Worm (Caenorhabditis elegans) whole organism, young adult: ENCODE data around the gene F42F12.11.

Experiments
- F37B4.10 ChIP-seq: fragments of 200-800 bp; sonication (Bioruptor generic); IDR thresholded peaks from 2 replicates; pipeline ENCODE4 v1.3.6; 2022; ENCODE audit warnings: missing genetic modification characterization, missing compliant biosample characterization
- F39B2.1 ChIP-seq: fragments of 200-800 bp; sonication (Bioruptor generic); IDR thresholded peaks from 2 replicates; pipeline ENCODE4 v1.3.6; 2022; ENCODE audit warnings: missing genetic modification reagents, missing genetic modification characterization, missing compliant biosample characterization
- T07F8.4 ChIP-seq: sonication (generic microtip); optimal IDR thresholded peaks from 2 replicates; lab custom pipeline; 2016; ENCODE audit warnings: mild to moderate bottlenecking, missing genetic modification characterization, moderate library complexity, missing compliant biosample characterization
- T26A5.8 ChIP-seq: sonication (generic microtip); optimal IDR thresholded peaks from 2 replicates; lab custom pipeline; 2016; ENCODE audit warnings: missing genetic modification characterization, missing compliant biosample characterization
- ama-1 ChIP-seq, 3 experiments: fragments of 150-350 bp in 1 of 3; sonication (generic microtip) in 2 of 3; optimal IDR thresholded peaks; 2 replicates each; lab custom pipeline; 2014 to 2018; ENCODE audit warnings: missing biosample characterization in 2 of 3, missing genetic modification characterization in 2 of 3, missing genetic modification reagents in 2 of 3
- efl-1 ChIP-seq: fragments of 150-350 bp; optimal IDR thresholded peaks from 2 replicates; lab custom pipeline; 2014; ENCODE audit warnings: missing biosample characterization, missing genetic modification reagents, missing genetic modification characterization
- madf-3 ChIP-seq: fragments of 200-800 bp; sonication (Bioruptor generic); IDR thresholded peaks from 2 replicates; pipeline ENCODE4 v1.3.6; 2022; ENCODE audit warnings: missing genetic modification reagents, missing genetic modification characterization, missing compliant biosample characterization
- madf-8 ChIP-seq: fragments of 200-800 bp; sonication (Bioruptor generic); conservative IDR thresholded peaks from 2 replicates; pipeline ENCODE4 v1.3.6; 2022; ENCODE audit warnings: missing genetic modification reagents, missing genetic modification characterization, missing compliant biosample characterization
- nhr-90 ChIP-seq: sonication (generic microtip); optimal IDR thresholded peaks from 2 replicates; lab custom pipeline; 2016; ENCODE audit warnings: missing genotype, mild to moderate bottlenecking, missing genetic modification characterization, missing compliant biosample characterization
- sea-2 ChIP-seq: fragments of 200-800 bp; sonication (Bioruptor generic); IDR thresholded peaks from 2 replicates; pipeline ENCODE4 v1.3.6; 2022; ENCODE audit warnings: missing genetic modification characterization, missing compliant biosample characterization
- snpc-4 ChIP-seq, 5 experiments: fragments of 150-350 bp in 1 of 5; sonication (generic microtip) in 4 of 5; optimal IDR thresholded peaks; 2 replicates each; lab custom pipeline; 2014 to 2018; ENCODE audit warnings: missing genetic modification characterization in 5 of 5, missing biosample characterization in 3 of 5, antibody characterized with exemption in 2 of 5, mild to moderate bottlenecking in 2 of 5, missing compliant biosample characterization in 2 of 5, missing genotype in 2 of 5, moderate library complexity in 2 of 5, missing genetic modification reagents in 1 of 5
- unc-130 ChIP-seq: sonication (generic microtip); optimal IDR thresholded peaks from 2 replicates; lab custom pipeline; 2016; ENCODE audit warnings: missing genetic modification reagents, missing genetic modification characterization, missing compliant biosample characterization
- unc-62 ChIP-seq: fragments of 150-350 bp; optimal IDR thresholded peaks from 2 replicates; lab custom pipeline; 2014; ENCODE audit warnings: missing biosample characterization, missing genetic modification reagents, missing genetic modification characterization
- zim-3 ChIP-seq: sonication (generic microtip); optimal IDR thresholded peaks from 2 replicates; lab custom pipeline; 2017; ENCODE audit warnings: mild to moderate bottlenecking, missing genetic modification characterization, moderate library complexity, missing compliant biosample characterization

- no peak for TF ChIP-seq sea-2
- no peak for TF ChIP-seq efl-1 (GFP tag; lab: Kevin White, UChicago)
- no peak for TF ChIP-seq F37B4.10 (GFP tag; lab: Robert Waterston, UW)
- TF ChIP-seq F39B2.1 (GFP tag; lab: Robert Waterston, UW), result no peak
- TF ChIP-seq ama-1 (optimal IDR thresholded peaks at IDR 0.05; lab: Kevin White, UChicago), result no peak
- TF ChIP-seq ama-1 (GFP tag; optimal IDR thresholded peaks at IDR 0.05; lab: Kevin White, UChicago), result no peak
- TF ChIP-seq zim-3, result no peak
- no peak for TF ChIP-seq T07F8.4 (tag; lab: Kevin White, UChicago)
- no peak for TF ChIP-seq nhr-90 (tag; lab: Kevin White, UChicago)
- no peak for TF ChIP-seq snpc-4 (GFP tag; optimal IDR thresholded peaks at IDR 0.05; lab: Kevin White, UChicago)
- TF ChIP-seq snpc-4 (tag; optimal IDR thresholded peaks at IDR 0.05; lab: Kevin White, UChicago), result no peak
- TF ChIP-seq unc-62 (GFP tag; lab: Kevin White, UChicago), result no peak
- no peak for TF ChIP-seq madf-3 (GFP tag; lab: Robert Waterston, UW)
- TF ChIP-seq unc-130 (GFP tag; lab: Kevin White, UChicago), result no peak
- TF ChIP-seq madf-8 (GFP tag; lab: Robert Waterston, UW), result no peak
- TF ChIP-seq T26A5.8 (tag; lab: Kevin White, UChicago), result no peak
Measured at ce11 chrX:12357127-12357526, 10.3 kb downstream of the F42F12.11 start, which contains the start of gene nspc-13.
